Worm (Caenorhabditis elegans) whole organism, mixed stage, embryonic: ENCODE results near the gene Y57G11C.30.

Experiments used
- M03D4.4 ChIP-seq: sonication (generic microtip); optimal IDR thresholded peaks from 2 replicates; lab custom pipeline; 2017; ENCODE audit warnings: mild to moderate bottlenecking, missing genetic modification characterization, missing compliant biosample characterization
- bed-3 ChIP-seq: fragments of 200-800 bp; sonication (Bioruptor generic); optimal IDR thresholded peaks from 3 replicates; lab custom pipeline; 2018; ENCODE audit warnings: mild to moderate bottlenecking, missing genetic modification characterization, moderate library complexity, missing compliant biosample characterization
- blmp-1 ChIP-seq: fragments of 150-350 bp; optimal IDR thresholded peaks from 2 replicates; lab custom pipeline; 2014; ENCODE audit warnings: missing biosample characterization, missing genetic modification characterization
- ceh-39 ChIP-seq: fragments of 150-350 bp; optimal IDR thresholded peaks from 2 replicates; lab custom pipeline; 2014; ENCODE audit warnings: missing biosample characterization, missing genetic modification characterization
- ceh-43 ChIP-seq: fragments of 200-800 bp; sonication (Bioruptor generic); optimal IDR thresholded peaks from 2 replicates; lab custom pipeline; 2018; ENCODE audit warnings: mild to moderate bottlenecking, missing genetic modification characterization, moderate library complexity, missing compliant biosample characterization
- ceh-83 ChIP-seq: fragments of 200-800 bp; sonication (Bioruptor generic); optimal IDR thresholded peaks from 2 replicates; lab custom pipeline; 2018; ENCODE audit warnings: mild to moderate bottlenecking, missing genetic modification characterization, missing compliant biosample characterization
- drap-1 ChIP-seq: fragments of 200-800 bp; sonication (Bioruptor generic); optimal IDR thresholded peaks from 3 replicates; lab custom pipeline; 2018; ENCODE audit warnings: mild to moderate bottlenecking, missing genetic modification characterization, missing compliant biosample characterization
- elt-1 ChIP-seq: sonication (generic microtip); optimal IDR thresholded peaks from 2 replicates; lab custom pipeline; 2017; ENCODE audit warnings: missing genetic modification characterization, mild to moderate bottlenecking, missing compliant biosample characterization, antibody characterized with exemption, moderate library complexity, borderline replicate concordance; ENCODE audit not compliant: insufficient read depth
- elt-3 ChIP-seq: fragments of 150-350 bp; optimal IDR thresholded peaks from 2 replicates; lab custom pipeline; 2014; ENCODE audit warnings: missing biosample characterization, missing genetic modification characterization
- flh-1 ChIP-seq: fragments of 200-800 bp; sonication (Bioruptor generic); optimal IDR thresholded peaks from 2 replicates; lab custom pipeline; 2018; ENCODE audit warnings: mild to moderate bottlenecking, missing genetic modification characterization, moderate library complexity, missing compliant biosample characterization
- ham-2 ChIP-seq: fragments of 200-800 bp; sonication (Bioruptor generic); optimal IDR thresholded peaks from 2 replicates; lab custom pipeline; 2018; ENCODE audit warnings: mild to moderate bottlenecking, missing genetic modification characterization, missing compliant biosample characterization
- hlh-1 ChIP-seq: fragments of 150-350 bp; optimal IDR thresholded peaks from 2 replicates; lab custom pipeline; 2014; ENCODE audit warnings: missing biosample characterization, missing genetic modification reagents, missing genetic modification characterization
- lin-13 ChIP-seq: fragments of 150-350 bp; optimal IDR thresholded peaks from 2 replicates; lab custom pipeline; 2014; ENCODE audit warnings: missing biosample characterization, missing genetic modification characterization
- lin-32 ChIP-seq: fragments of 200-800 bp; sonication (Bioruptor generic); optimal IDR thresholded peaks from 2 replicates; lab custom pipeline; 2018; ENCODE audit warnings: mild to moderate bottlenecking, missing genetic modification characterization, missing compliant biosample characterization
- mab-5 ChIP-seq: fragments of 150-350 bp; optimal IDR thresholded peaks from 2 replicates; lab custom pipeline; 2014; ENCODE audit warnings: missing biosample characterization, missing genetic modification characterization
- mep-1 ChIP-seq: fragments of 150-350 bp; optimal IDR thresholded peaks from 2 replicates; lab custom pipeline; 2017; ENCODE audit warnings: missing biosample characterization, missing genetic modification reagents, missing genetic modification characterization, inconsistent platforms
- nhr-12 ChIP-seq: fragments of 150-350 bp; optimal IDR thresholded peaks from 2 replicates; lab custom pipeline; 2014; ENCODE audit warnings: missing biosample characterization, missing genetic modification characterization
- nhr-2 ChIP-seq: fragments of 150-350 bp; optimal IDR thresholded peaks from 2 replicates; lab custom pipeline; 2014; ENCODE audit warnings: missing biosample characterization, missing genetic modification characterization
- nhr-237 ChIP-seq: fragments of 150-350 bp; optimal IDR thresholded peaks from 2 replicates; lab custom pipeline; 2014; ENCODE audit warnings: missing biosample characterization, missing genetic modification characterization
- nhr-28 ChIP-seq: fragments of 150-350 bp; optimal IDR thresholded peaks from 2 replicates; lab custom pipeline; 2014; ENCODE audit warnings: missing biosample characterization, missing genetic modification characterization
- nhr-76 ChIP-seq: sonication (generic microtip); optimal IDR thresholded peaks from 2 replicates; lab custom pipeline; 2017; ENCODE audit warnings: missing biosample characterization, missing genetic modification characterization
- pha-4 ChIP-seq: fragments of 150-350 bp; optimal IDR thresholded peaks from 2 replicates; lab custom pipeline; 2018; ENCODE audit warnings: missing biosample characterization, missing genetic modification reagents, missing genetic modification characterization
- sem-2 ChIP-seq: fragments of 200-800 bp; sonication (Bioruptor generic); optimal IDR thresholded peaks from 2 replicates; lab custom pipeline; 2018; ENCODE audit warnings: mild to moderate bottlenecking, missing genetic modification characterization, missing compliant biosample characterization
- snpc-4 ChIP-seq: fragments of 150-350 bp; optimal IDR thresholded peaks from 2 replicates; lab custom pipeline; 2014; ENCODE audit warnings: missing biosample characterization, missing genetic modification characterization
- tbx-8 ChIP-seq: fragments of 200-800 bp; sonication (Bioruptor generic); optimal IDR thresholded peaks from 2 replicates; lab custom pipeline; 2018; ENCODE audit warnings: mild to moderate bottlenecking, missing genetic modification characterization, moderate library complexity, missing compliant biosample characterization
- unc-120 ChIP-seq: sonication (generic microtip); optimal IDR thresholded peaks from 2 replicates; lab custom pipeline; 2017; ENCODE audit warnings: missing genetic modification characterization, missing compliant biosample characterization; ENCODE audit not compliant: poor library complexity, severe bottlenecking
- unc-39 ChIP-seq: fragments of 150-350 bp; optimal IDR thresholded peaks from 2 replicates; lab custom pipeline; 2014; ENCODE audit warnings: missing biosample characterization, missing genetic modification characterization
- zip-8 ChIP-seq: fragments of 150-350 bp; optimal IDR thresholded peaks from 2 replicates; lab custom pipeline; 2014; ENCODE audit warnings: missing biosample characterization, missing genetic modification characterization
- ztf-11 ChIP-seq: fragments of 150-350 bp; optimal IDR thresholded peaks from 2 replicates; lab custom pipeline; 2014; ENCODE audit warnings: missing biosample characterization, missing genetic modification characterization

The Y57G11C.30 gene

DNA sequence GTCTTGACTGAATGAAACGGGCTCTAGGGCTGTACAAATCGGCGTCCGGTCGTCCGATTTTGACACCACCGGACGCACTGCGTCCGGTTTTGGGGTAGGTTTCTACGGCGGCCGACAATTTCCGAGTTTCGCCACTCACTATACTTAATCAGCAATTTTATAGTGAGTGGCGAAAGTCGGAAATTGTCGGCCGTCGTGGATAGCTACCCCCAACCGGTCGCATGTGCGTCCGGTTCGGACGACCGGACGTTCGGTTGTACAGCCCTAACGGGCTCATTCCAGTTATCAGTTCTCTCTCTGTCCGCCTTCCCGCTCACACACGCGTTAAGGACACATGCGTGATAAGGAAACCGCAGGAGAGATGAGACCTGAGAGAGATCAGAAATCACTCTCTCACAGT lies 6.1 kb upstream of the Y57G11C.30 start, which contains the start of gene Y57G11C.1131:
Y57G11C.1131 (plus strand) TSS at position 333 of the 400 bp plus-strand sequence.
- no peak for TF ChIP-seq snpc-4 (tag; lab: Kevin White, UChicago)
- no peak for TF ChIP-seq nhr-28

DNA sequence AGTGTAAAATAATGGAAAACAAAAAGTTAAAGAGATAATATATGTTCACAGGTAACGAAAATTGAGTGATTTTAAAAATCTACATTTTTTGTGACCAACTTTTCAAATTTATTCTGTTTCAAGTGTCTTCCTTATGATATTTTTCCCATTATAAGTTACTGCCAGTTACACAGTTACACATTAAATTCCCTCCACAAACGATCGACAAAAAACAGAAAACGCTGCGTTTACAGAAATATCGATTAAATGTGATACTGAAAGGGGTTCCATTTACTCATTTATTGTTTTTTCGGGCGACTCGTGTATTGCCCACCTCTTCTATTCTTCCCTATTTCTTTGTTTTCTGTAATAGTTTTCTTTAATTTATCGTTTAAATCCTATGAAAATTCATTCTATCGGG lies 1.7 kb upstream of the Y57G11C.30 start, which contains the start of gene Y57G11C.1144:
Y57G11C.1144 (plus strand) TSS at position 301 of the 400 bp plus-strand sequence.
- TF ChIP-seq lin-32: no peak

DNA sequence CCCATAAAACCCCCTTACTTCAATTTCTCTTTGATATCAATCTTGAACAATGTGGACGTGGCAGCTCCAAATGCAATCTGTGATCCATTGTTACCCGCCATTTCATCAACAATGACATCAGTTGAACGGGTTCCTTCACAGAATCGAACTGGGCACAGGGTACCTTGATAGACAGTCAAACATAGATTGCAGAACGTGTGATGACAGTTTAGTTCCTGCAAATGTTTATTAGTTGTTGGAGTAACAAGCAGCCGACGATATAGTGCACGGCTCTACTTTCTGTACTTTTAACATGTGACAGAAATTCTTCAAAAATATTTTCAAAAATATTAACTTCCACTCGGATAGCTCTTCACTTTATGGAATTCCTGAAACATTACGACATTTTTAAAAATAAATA lies 5.5 kb downstream of the Y57G11C.30 start, which contains the start of gene Y57G11C.48:
Y57G11C.48 (minus strand) TSS at position 101 of the 400 bp plus-strand sequence.
- no peak for TF ChIP-seq sem-2 (GFP tag; lab: Kevin White, UChicago)
- no peak for TF ChIP-seq ham-2 (GFP tag; lab: Kevin White, UChicago)
- no peak for TF ChIP-seq pha-4 (tag; lab: Kevin White, UChicago)
- TF ChIP-seq unc-120 (tag; lab: Kevin White, UChicago): no peak
- TF ChIP-seq hlh-1 (tag; lab: Kevin White, UChicago): no peak
- TF ChIP-seq ceh-43 (GFP tag; lab: Kevin White, UChicago): no peak
- no peak for TF ChIP-seq ceh-83
- TF ChIP-seq unc-39 (tag; lab: Kevin White, UChicago): no peak

DNA sequence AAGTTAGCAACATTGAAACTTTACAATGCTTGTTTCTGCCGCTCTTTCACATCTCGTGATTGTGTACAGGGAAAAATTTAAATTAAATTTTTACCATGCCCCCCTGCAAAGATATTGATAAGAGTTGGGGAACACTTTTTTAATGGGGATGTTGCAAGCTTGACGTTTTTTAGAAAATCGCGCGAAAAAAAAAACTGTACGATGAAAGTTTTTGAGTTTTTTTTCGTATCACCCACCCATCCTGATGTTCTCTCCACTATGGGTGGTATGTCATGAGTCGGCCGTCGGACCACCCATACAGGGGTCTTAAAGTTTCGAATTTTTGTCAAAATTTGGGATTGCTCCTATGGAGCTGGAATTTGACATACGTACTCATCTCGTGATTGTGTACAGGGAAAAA lies 10.4 kb downstream of the Y57G11C.30 start:
- TF ChIP-seq unc-120 (tag; lab: Kevin White, UChicago) (no peak), ztf-11 (no peak), lin-13 (tag; lab: Kevin White, UChicago) (no peak)

DNA sequence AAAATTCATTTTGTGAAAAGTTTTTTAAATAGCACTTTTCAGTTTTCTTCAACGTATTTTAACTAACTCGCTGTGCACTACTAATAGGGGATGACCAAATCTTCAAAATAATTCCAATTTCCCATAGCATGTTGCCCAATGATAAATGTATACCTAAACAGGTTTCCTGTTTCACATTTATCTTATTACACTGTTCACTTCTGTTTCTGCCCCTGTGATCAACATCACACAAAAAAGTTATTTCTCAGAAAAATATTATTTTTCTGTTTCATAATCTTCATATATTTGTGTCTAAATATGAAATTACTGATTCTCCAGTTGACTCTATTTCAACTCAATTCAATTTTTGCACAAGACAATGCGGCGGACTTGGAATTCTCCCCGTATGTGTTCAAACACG lies 11.8 kb downstream of the Y57G11C.30 start, which contains the start of gene Y41E3.22:
Y41E3.22 (plus strand) TSS at position 243 of the 400 bp plus-strand sequence.
- TF ChIP-seq flh-1 (GFP tag; lab: Kevin White, UChicago) (no peak), unc-39 (tag; lab: Kevin White, UChicago) (no peak), lin-32 (no peak), nhr-2 (tag; lab: Kevin White, UChicago) (no peak), elt-1 (tag; lab: Kevin White, UChicago) (no peak), M03D4.4 (tag; lab: Kevin White, UChicago) (no peak), ceh-83 (no peak), unc-120 (tag; lab: Kevin White, UChicago) (no peak), nhr-76 (tag; lab: Kevin White, UChicago) (no peak), drap-1 (GFP tag; lab: Kevin White, UChicago) (no peak)

DNA sequence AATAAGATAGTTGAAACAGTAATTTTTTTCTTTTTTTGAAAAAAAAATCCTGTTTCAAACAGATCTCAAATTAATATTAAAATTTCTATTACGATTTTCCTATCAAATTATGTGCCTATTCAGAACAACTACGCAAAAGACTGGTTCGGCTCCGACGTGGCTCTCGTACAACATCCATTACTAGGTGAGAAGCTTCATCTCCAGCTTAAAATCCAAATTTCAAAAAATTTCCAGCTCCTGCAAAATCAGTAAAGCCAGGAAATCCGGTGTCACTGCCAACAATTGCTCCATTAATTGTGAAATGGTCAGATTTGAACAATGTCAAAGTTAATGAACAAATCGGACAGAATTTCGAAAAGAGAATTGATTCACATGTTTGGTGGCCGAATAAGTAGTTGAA lies 15.1 kb downstream of the Y57G11C.30 start:
- TF ChIP-seq nhr-237 (tag; lab: Kevin White, UChicago): no peak
- no peak for TF ChIP-seq lin-32
- no peak for TF ChIP-seq nhr-2 (tag; lab: Kevin White, UChicago)
- TF ChIP-seq nhr-12: no peak
- TF ChIP-seq mab-5 (tag; lab: Kevin White, UChicago): no peak
- TF ChIP-seq bed-3: no peak
- TF ChIP-seq ceh-39 (tag; lab: Kevin White, UChicago): no peak
- no peak for TF ChIP-seq sem-2 (GFP tag; lab: Kevin White, UChicago)
- no peak for TF ChIP-seq M03D4.4 (tag; lab: Kevin White, UChicago)
- TF ChIP-seq ceh-83: no peak
- TF ChIP-seq blmp-1 (tag; lab: Kevin White, UChicago): no peak
- TF ChIP-seq elt-3 (tag; lab: Kevin White, UChicago): no peak
- TF ChIP-seq ceh-43 (GFP tag; lab: Kevin White, UChicago): no peak
- no peak for TF ChIP-seq lin-13 (tag; lab: Kevin White, UChicago)
- TF ChIP-seq unc-39 (tag; lab: Kevin White, UChicago): no peak
- no peak for TF ChIP-seq tbx-8 (GFP tag; lab: Kevin White, UChicago)
- TF ChIP-seq mep-1 (tag; lab: Kevin White, UChicago): no peak
- TF ChIP-seq zip-8 (tag; lab: Kevin White, UChicago): no peak
- no peak for TF ChIP-seq snpc-4 (tag; lab: Kevin White, UChicago)
